Worm (Caenorhabditis elegans) whole organism, young adult: ENCODE data around the gene F08F8.6.

Experiments used
- C06A6.2 ChIP-seq: fragments of 200-800 bp; sonication (Bioruptor generic); conservative IDR thresholded peaks from 2 replicates; pipeline ENCODE4 v1.3.6; 2022; ENCODE audit warnings: missing genetic modification characterization, missing compliant biosample characterization
- F55B11.4 ChIP-seq: sonication (generic microtip); optimal IDR thresholded peaks from 2 replicates; lab custom pipeline; 2016; ENCODE audit warnings: missing compliant biosample characterization, missing genetic modification characterization, borderline replicate concordance; ENCODE audit not compliant: insufficient read depth
- K12H6.12 ChIP-seq: fragments of 200-800 bp; sonication (Bioruptor generic); optimal IDR thresholded peaks from 2 replicates; lab custom pipeline; 2018; ENCODE audit warnings: mild to moderate bottlenecking, missing genetic modification characterization, missing compliant biosample characterization
- T26A5.8 ChIP-seq: sonication (generic microtip); optimal IDR thresholded peaks from 2 replicates; lab custom pipeline; 2016; ENCODE audit warnings: missing genetic modification characterization, missing compliant biosample characterization
- Y95B8A.8 ChIP-seq: fragments of 200-800 bp; sonication (Bioruptor generic); IDR thresholded peaks from 2 replicates; pipeline ENCODE4 v1.3.6; 2022; ENCODE audit warnings: missing genetic modification reagents, missing genetic modification characterization, missing compliant biosample characterization
- ama-1 ChIP-seq, 3 experiments: fragments of 150-350 bp in 1 of 3; sonication (generic microtip) in 2 of 3; optimal IDR thresholded peaks; 2 replicates each; lab custom pipeline; 2014 to 2018; ENCODE audit warnings: missing biosample characterization in 2 of 3, missing genetic modification characterization in 2 of 3, missing genetic modification reagents in 2 of 3
- attf-5 ChIP-seq: fragments of 200-800 bp; sonication (Bioruptor generic); optimal IDR thresholded peaks from 2 replicates; lab custom pipeline; 2018; ENCODE audit warnings: mild to moderate bottlenecking, missing genetic modification characterization, missing compliant biosample characterization
- ceh-27 ChIP-seq: fragments of 200-800 bp; sonication (Bioruptor generic); optimal IDR thresholded peaks from 2 replicates; lab custom pipeline; 2018; ENCODE audit warnings: mild to moderate bottlenecking, missing genetic modification characterization, moderate library complexity, missing compliant biosample characterization
- ceh-58 ChIP-seq: fragments of 200-800 bp; sonication (Bioruptor generic); IDR thresholded peaks from 2 replicates; pipeline ENCODE4 v1.3.6; 2022; ENCODE audit warnings: missing genetic modification characterization, missing compliant biosample characterization
- die-1 ChIP-seq: sonication (generic microtip); optimal IDR thresholded peaks from 2 replicates; lab custom pipeline; 2016; ENCODE audit warnings: missing genotype, mild to moderate bottlenecking, missing genetic modification characterization, missing compliant biosample characterization
- egl-18 ChIP-seq: fragments of 200-800 bp; sonication (Bioruptor generic); IDR thresholded peaks from 2 replicates; pipeline ENCODE4 v1.3.6; 2022; ENCODE audit warnings: missing genetic modification reagents, missing genetic modification characterization, missing compliant biosample characterization
- egrh-3 ChIP-seq: fragments of 200-800 bp; sonication (Bioruptor generic); IDR thresholded peaks from 2 replicates; pipeline ENCODE4 v1.3.6; 2022; ENCODE audit warnings: missing genetic modification reagents, missing genetic modification characterization, missing compliant biosample characterization
- fkh-3 ChIP-seq: sonication (generic microtip); optimal IDR thresholded peaks from 2 replicates; lab custom pipeline; 2016; ENCODE audit warnings: mild to moderate bottlenecking, missing genetic modification characterization, missing compliant biosample characterization
- hlh-12 ChIP-seq: sonication (generic microtip); optimal IDR thresholded peaks from 2 replicates; lab custom pipeline; 2016; ENCODE audit warnings: missing genetic modification characterization, missing compliant biosample characterization
- hlh-26 ChIP-seq: fragments of 200-800 bp; sonication (Bioruptor generic); conservative IDR thresholded peaks from 2 replicates; pipeline ENCODE4 v1.3.6; 2022; ENCODE audit warnings: missing genetic modification reagents, missing genetic modification characterization, missing compliant biosample characterization
- hmg-1.2 ChIP-seq: fragments of 200-800 bp; sonication (Bioruptor generic); IDR thresholded peaks from 2 replicates; pipeline ENCODE4 v1.3.6; 2022; ENCODE audit warnings: missing genetic modification reagents, missing genetic modification characterization, missing compliant biosample characterization
- hmg-20 ChIP-seq: fragments of 200-800 bp; sonication (Bioruptor generic); IDR thresholded peaks from 2 replicates; pipeline ENCODE4 v1.3.6; 2022; ENCODE audit warnings: missing genetic modification reagents, missing genetic modification characterization, missing compliant biosample characterization
- let-607 ChIP-seq, 2 experiments: fragments of 200-800 bp in 1 of 2; sonication (Bioruptor generic) in 1 of 2; sonication (generic microtip) in 1 of 2; optimal IDR thresholded peaks; 2 replicates each; lab custom pipeline; 2016 to 2018; ENCODE audit warnings: mild to moderate bottlenecking in 2 of 2, missing compliant biosample characterization in 2 of 2, missing genetic modification characterization in 2 of 2, moderate library complexity in 2 of 2, missing genotype in 1 of 2
- lin-35 ChIP-seq, 3 experiments: fragments of 150-350 bp in 2 of 3; sonication (generic microtip) in 1 of 3; optimal IDR thresholded peaks; 2 replicates each; lab custom pipeline; 2014 to 2018; ENCODE audit warnings: missing biosample characterization in 3 of 3, missing genetic modification characterization in 3 of 3, missing genetic modification reagents in 3 of 3
- lin-54 ChIP-seq: fragments of 200-800 bp; sonication (Bioruptor generic); optimal IDR thresholded peaks from 2 replicates; lab custom pipeline; 2018; ENCODE audit warnings: mild to moderate bottlenecking, missing genetic modification characterization, missing compliant biosample characterization
- lsl-1 ChIP-seq: fragments of 200-800 bp; sonication (Bioruptor generic); optimal IDR thresholded peaks from 2 replicates; lab custom pipeline; 2018; ENCODE audit warnings: mild to moderate bottlenecking, missing genetic modification characterization, moderate library complexity, missing compliant biosample characterization
- lsy-27 ChIP-seq: sonication (generic microtip); optimal IDR thresholded peaks from 2 replicates; lab custom pipeline; 2017; ENCODE audit warnings: missing genetic modification characterization, mild to moderate bottlenecking, missing compliant biosample characterization, antibody characterized with exemption, missing genotype, borderline replicate concordance; ENCODE audit not compliant: insufficient read depth
- madf-3 ChIP-seq: fragments of 200-800 bp; sonication (Bioruptor generic); IDR thresholded peaks from 2 replicates; pipeline ENCODE4 v1.3.6; 2022; ENCODE audit warnings: missing genetic modification reagents, missing genetic modification characterization, missing compliant biosample characterization
- nfya-1 ChIP-seq: sonication (generic microtip); optimal IDR thresholded peaks from 2 replicates; lab custom pipeline; 2017; ENCODE audit warnings: antibody characterized with exemption, missing compliant biosample characterization, missing genetic modification characterization, borderline replicate concordance; ENCODE audit not compliant: insufficient read depth
- nfya-2 ChIP-seq: fragments of 200-800 bp; sonication (Bioruptor generic); IDR thresholded peaks from 2 replicates; pipeline ENCODE4 v1.3.6; 2022; ENCODE audit warnings: missing genetic modification reagents, missing genetic modification characterization, missing compliant biosample characterization
- nhr-179 ChIP-seq: sonication (generic microtip); optimal IDR thresholded peaks from 2 replicates; lab custom pipeline; 2016; ENCODE audit warnings: mild to moderate bottlenecking, missing genetic modification characterization, missing compliant biosample characterization
- nhr-27 ChIP-seq: fragments of 200-800 bp; sonication (Bioruptor generic); optimal IDR thresholded peaks from 2 replicates; lab custom pipeline; 2018; ENCODE audit warnings: mild to moderate bottlenecking, missing genetic modification characterization, moderate library complexity, missing compliant biosample characterization
- nhr-80 ChIP-seq: sonication (generic microtip); optimal IDR thresholded peaks from 2 replicates; lab custom pipeline; 2016; ENCODE audit warnings: missing genetic modification characterization, missing compliant biosample characterization
- pbrm-1 ChIP-seq: fragments of 200-800 bp; sonication (Bioruptor generic); IDR thresholded peaks from 2 replicates; pipeline ENCODE4 v1.3.6; 2022; ENCODE audit warnings: missing genetic modification reagents, missing genetic modification characterization, missing compliant biosample characterization
- rcor-1 ChIP-seq: fragments of 200-800 bp; sonication (Bioruptor generic); IDR thresholded peaks from 2 replicates; pipeline ENCODE4 v1.3.6; 2022; ENCODE audit warnings: missing genetic modification reagents, missing genetic modification characterization, missing compliant biosample characterization
- rpc-1 ChIP-seq, 2 experiments: fragments of 150-350 bp in 1 of 2; sonication (generic microtip) in 1 of 2; optimal IDR thresholded peaks; 2 replicates each; lab custom pipeline; 2014 to 2018; ENCODE audit warnings: missing biosample characterization in 1 of 2, missing genetic modification characterization in 1 of 2, missing genetic modification reagents in 1 of 2, missing genotype in 1 of 2
- snpc-1.1 ChIP-seq: sonication (generic microtip); optimal IDR thresholded peaks from 2 replicates; lab custom pipeline; 2017; ENCODE audit warnings: missing genetic modification characterization, mild to moderate bottlenecking, missing compliant biosample characterization, antibody characterized with exemption, moderate library complexity, missing genotype, missing genetic modification reagents; ENCODE audit not compliant: insufficient read depth
- snpc-1.3 ChIP-seq: sonication (generic microtip); optimal IDR thresholded peaks from 2 replicates; lab custom pipeline; 2017; ENCODE audit warnings: missing genetic modification characterization, mild to moderate bottlenecking, missing compliant biosample characterization, antibody characterized with exemption, moderate library complexity, missing genotype, missing genetic modification reagents; ENCODE audit not compliant: insufficient read depth
- tbp1 ChIP-seq: fragments of 200-800 bp; sonication (Bioruptor generic); optimal IDR thresholded peaks from 2 replicates; lab custom pipeline; 2018; ENCODE audit warnings: mild to moderate bottlenecking, missing genetic modification characterization, missing compliant biosample characterization
- tbx-9 ChIP-seq: sonication (generic microtip); optimal IDR thresholded peaks from 2 replicates; lab custom pipeline; 2016; ENCODE audit warnings: borderline replicate concordance, missing genetic modification characterization, inconsistent platforms, missing compliant biosample characterization
- tlf-1 ChIP-seq: fragments of 200-800 bp; sonication (Bioruptor generic); optimal IDR thresholded peaks from 2 replicates; lab custom pipeline; 2018; ENCODE audit warnings: mild to moderate bottlenecking, missing genetic modification characterization, missing compliant biosample characterization
- xnd-1 ChIP-seq: sonication (generic microtip); optimal IDR thresholded peaks from 2 replicates; lab custom pipeline; 2016; ENCODE audit warnings: missing genotype, missing genetic modification reagents, missing genetic modification characterization, missing compliant biosample characterization
- ztf-26 ChIP-seq: sonication (generic microtip); optimal IDR thresholded peaks from 2 replicates; lab custom pipeline; 2017; ENCODE audit warnings: missing genetic modification characterization, missing compliant biosample characterization

The F08F8.6 gene

ce11 chrIII:7373802-7374435 lies 30.4 kb downstream of the F08F8.6 start:
- TF ChIP-seq nfya-2: no peak
- TF ChIP-seq rcor-1 (GFP tag; lab: Robert Waterston, UW): no peak
- no peak for TF ChIP-seq egl-18 (GFP tag; lab: Robert Waterston, UW)
- no peak for TF ChIP-seq egrh-3 (GFP tag; lab: Robert Waterston, UW)

- no peak for TF ChIP-seq nfya-1
- peak; percentile 50 for TF ChIP-seq ama-1 (optimal IDR thresholded peaks at IDR 0.05; lab: Kevin White, UChicago)
- no peak for TF ChIP-seq ama-1 (GFP tag; optimal IDR thresholded peaks at IDR 0.05; lab: Kevin White, UChicago)
- no peak for TF ChIP-seq C06A6.2 (GFP tag; lab: Robert Waterston, UW)
- no peak for TF ChIP-seq hmg-1.2 (GFP tag; lab: Robert Waterston, UW)
- peak; percentile 6 for TF ChIP-seq tbp1 (GFP tag; lab: Kevin White, UChicago)
- TF ChIP-seq Y95B8A.8 (GFP tag; lab: Robert Waterston, UW): no peak
- TF ChIP-seq ceh-27 (GFP tag; lab: Kevin White, UChicago): no peak
- no peak for TF ChIP-seq hlh-26 (GFP tag; lab: Robert Waterston, UW)
- no peak for TF ChIP-seq tbx-9 (tag; lab: Kevin White, UChicago)
- 0 out of 2 replicates have a peak, but pooled peaks have one; percentile 6 for TF ChIP-seq pbrm-1 (GFP tag; lab: Robert Waterston, UW)
- TF ChIP-seq hmg-20 (GFP tag; lab: Robert Waterston, UW): no peak
These were observed 31.3 kb downstream of the F08F8.6 start, which contains the start of gene mml-1 for ce11 chrIII:7374681-7375271. TSS of gene mml-1 (minus strand) at chrIII:7374731.

- no peak for TF ChIP-seq tbp1 (GFP tag; lab: Kevin White, UChicago)
- no peak for TF ChIP-seq rpc-1 (optimal IDR thresholded peaks at IDR 0.05; lab: Kevin White, UChicago)
- TF ChIP-seq rpc-1 (tag; optimal IDR thresholded peaks at IDR 0.05; lab: Kevin White, UChicago): no peak
- peak; percentile 77 for TF ChIP-seq nhr-80 (tag; lab: Kevin White, UChicago)
- TF ChIP-seq tlf-1 (GFP tag; lab: Kevin White, UChicago): no peak
- no peak for TF ChIP-seq nhr-27 (tag; lab: Kevin White, UChicago)
- TF ChIP-seq ama-1 (optimal IDR thresholded peaks at IDR 0.05; lab: Kevin White, UChicago): peak; percentile 55
- no peak for TF ChIP-seq ama-1 (GFP tag; optimal IDR thresholded peaks at IDR 0.05; lab: Kevin White, UChicago)
These were observed 31.9 kb downstream of the F08F8.6 start for ce11 chrIII:7375434-7375833.

ce11 chrIII:7376143-7376802 lies 32.8 kb downstream of the F08F8.6 start:
- TF ChIP-seq hlh-12 (tag; lab: Kevin White, UChicago) (no peak), madf-3 (GFP tag; lab: Robert Waterston, UW) (no peak), snpc-1.1 (tag; lab: Kevin White, UChicago) (no peak), lin-54 (GFP tag; lab: Kevin White, UChicago) (peak; percentile 11), lsl-1 (no peak), ztf-26 (tag; lab: Kevin White, UChicago) (peak; percentile 86), fkh-3 (tag; lab: Kevin White, UChicago) (no peak), hmg-1.2 (GFP tag; lab: Robert Waterston, UW) (peak; percentile 24; the same call in 1 of the 2 replicates), snpc-1.3 (no peak), lsy-27 (no peak), K12H6.12 (tag; lab: Kevin White, UChicago) (no peak), attf-5 (GFP tag; lab: Kevin White, UChicago) (peak; percentile 69), die-1 (tag; lab: Kevin White, UChicago) (peak; percentile 33), pbrm-1 (GFP tag; lab: Robert Waterston, UW) (peak; percentile 22; the same call in 1 of the 2 replicates), nhr-27 (tag; lab: Kevin White, UChicago) (no peak), ceh-58 (GFP tag; lab: Robert Waterston, UW) (no peak), nhr-179 (tag; lab: Kevin White, UChicago) (no peak), let-607 (tag; optimal IDR thresholded peaks at IDR 0.05; lab: Kevin White, UChicago) (peak; percentile 76 to 84), T26A5.8 (tag; lab: Kevin White, UChicago) (no peak), xnd-1 (tag; lab: Kevin White, UChicago) (no peak), F55B11.4 (tag; lab: Kevin White, UChicago) (no peak), nfya-2 (no peak), lin-35 (GFP tag; optimal IDR thresholded peaks at IDR 0.05; lab: Kevin White, UChicago) (no peak), hlh-26 (GFP tag; lab: Robert Waterston, UW) (no peak)
